Fruit fly (Drosophila melanogaster): ENCODE data around the gene Zwilch.

dm6 chr3R:31218997-31219992 lies 6.1 kb upstream of the Zwilch start, which contains the start of gene ATPsynC:
- TF ChIP-seq Jra (GFP tag; optimal IDR thresholded peaks at IDR 0.05) = no peak
- peak; percentile 59 for TF ChIP-seq h (GFP tag; optimal IDR thresholded peaks at IDR 0.05)
- TF ChIP-seq psq (GFP tag; optimal IDR thresholded peaks at IDR 0.05) = no peak
- no peak for TF ChIP-seq Hnf4 (GFP tag; optimal IDR thresholded peaks at IDR 0.05)
- TF ChIP-seq Vsx2 (GFP tag; optimal IDR thresholded peaks at IDR 0.05; ENCODE audit: partially characterized antibody) = no peak
- no peak for TF ChIP-seq CG32264 (GFP tag; optimal IDR thresholded peaks at IDR 0.05)
- no peak for TF ChIP-seq CrebA (GFP tag; optimal IDR thresholded peaks at IDR 0.05; ENCODE audit: borderline replicate concordance)
- no peak for TF ChIP-seq Abd-B (GFP tag; optimal IDR thresholded peaks at IDR 0.05)
- TF ChIP-seq dsf (GFP tag; optimal IDR thresholded peaks at IDR 0.05; ENCODE audit: borderline replicate concordance) = no peak
- TF ChIP-seq N (GFP tag; optimal IDR thresholded peaks at IDR 0.05) = peak; percentile 95
- no peak for TF ChIP-seq Dfd (GFP tag; optimal IDR thresholded peaks at IDR 0.05)

Data from whole organism, wandering third instar larva.